Fruit fly (Drosophila melanogaster) whole organism, adult: ENCODE measurements around the gene Adss.

Experiments used
- CG12768 ChIP-seq: fragments of 200-800 bp; sonication (Bioruptor generic); optimal IDR thresholded peaks from 2 replicates; lab custom pipeline; 2017; ENCODE audit warnings: missing biosample characterization, missing genetic modification characterization, mild to moderate bottlenecking, moderate library complexity, missing genetic modification reagents
- CG5204 ChIP-seq: fragments of 200-800 bp; sonication (Bioruptor generic); optimal IDR thresholded peaks from 2 replicates; lab custom pipeline; 2016; ENCODE audit warnings: missing biosample characterization, missing genetic modification characterization
- Hr96 ChIP-seq: fragments of 200-800 bp; sonication (Bioruptor generic); optimal IDR thresholded peaks from 2 replicates; lab custom pipeline; 2016; ENCODE audit warnings: missing biosample characterization, missing genetic modification characterization
- bab1 ChIP-seq: fragments of 200-800 bp; sonication (Bioruptor generic); optimal IDR thresholded peaks from 3 replicates; lab custom pipeline; 2019; ENCODE audit warnings: missing biosample characterization, mild to moderate bottlenecking, missing genetic modification characterization, moderate library complexity
- kay ChIP-seq: fragments of 200-800 bp; sonication (Bioruptor generic); peaks from one replicate; lab custom pipeline; 2016; ENCODE audit warnings: missing biosample characterization, missing genetic modification characterization, borderline replicate concordance
- pad ChIP-seq: fragments of 200-800 bp; sonication (Bioruptor generic); optimal IDR thresholded peaks from 3 replicates; lab custom pipeline; 2017; ENCODE audit warnings: missing biosample characterization, missing genetic modification characterization, mild to moderate bottlenecking, moderate library complexity, missing genetic modification reagents

dm6 chr3R:20830963-20831362 lies 583 bp upstream of the Adss start, which contains the start of gene CG31223:
- peak; percentile 2 for TF ChIP-seq kay (GFP tag; lab: Kevin White, UChicago)
- TF ChIP-seq Hr96 (GFP tag; lab: Kevin White, UChicago) = no peak
- TF ChIP-seq CG12768 (GFP tag; lab: Kevin White, UChicago) = no peak
- no peak for TF ChIP-seq pad (GFP tag; lab: Kevin White, UChicago)
- TF ChIP-seq bab1 (GFP tag; lab: Kevin White, UChicago) = no peak
- no peak for TF ChIP-seq CG5204 (GFP tag; lab: Kevin White, UChicago)
